Worm (Caenorhabditis elegans) whole organism, midembryonic: ENCODE data around the gene T10G3.2.

ENCODE experiments used
- flt-1 ChIP-seq: fragments of 200-800 bp; sonication (Bioruptor generic); IDR thresholded peaks from 2 replicates; pipeline ENCODE4 v1.3.6; 2022; ENCODE audit warnings: missing genetic modification characterization, missing compliant biosample characterization
- ref-1 ChIP-seq: fragments of 200-800 bp; sonication (Bioruptor generic); conservative IDR thresholded peaks from 2 replicates; pipeline ENCODE4 v1.3.6; 2022; ENCODE audit warnings: missing genetic modification reagents, missing genetic modification characterization, missing compliant biosample characterization

DNA sequence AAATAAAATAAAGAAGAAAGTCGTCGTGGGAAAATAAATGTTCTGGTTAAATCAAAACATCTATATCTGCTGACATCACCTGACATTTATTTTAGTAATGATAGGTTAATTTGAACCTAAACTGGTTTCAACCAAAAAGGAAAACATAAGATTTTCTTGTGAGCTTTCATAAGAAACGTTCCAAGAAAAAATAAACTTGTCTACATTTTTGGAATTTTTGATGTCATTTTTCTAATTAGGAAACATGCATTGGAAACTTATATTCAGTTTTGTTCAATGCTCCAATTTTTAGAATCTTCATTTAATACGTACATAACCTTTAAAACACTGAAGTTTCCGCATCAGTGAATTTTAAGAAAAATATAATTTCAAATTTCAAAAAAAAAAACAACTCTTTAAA lies 6.1 kb upstream of the T10G3.2 start:
- TF ChIP-seq ref-1: no peak
- no peak for TF ChIP-seq flt-1 (GFP tag; lab: Robert Waterston, UW)
